Worm (Caenorhabditis elegans): ENCODE data around the gene srh-130.

Gene srh-130

ce11 chrV:5150880-5151279 lies at the start of gene srh-130:
Gene srh-130 (plus strand): TSS chrV:5151180.
- TF ChIP-seq unc-62 (GFP tag; optimal IDR thresholded peaks at IDR 0.05): no peak

DNA sequence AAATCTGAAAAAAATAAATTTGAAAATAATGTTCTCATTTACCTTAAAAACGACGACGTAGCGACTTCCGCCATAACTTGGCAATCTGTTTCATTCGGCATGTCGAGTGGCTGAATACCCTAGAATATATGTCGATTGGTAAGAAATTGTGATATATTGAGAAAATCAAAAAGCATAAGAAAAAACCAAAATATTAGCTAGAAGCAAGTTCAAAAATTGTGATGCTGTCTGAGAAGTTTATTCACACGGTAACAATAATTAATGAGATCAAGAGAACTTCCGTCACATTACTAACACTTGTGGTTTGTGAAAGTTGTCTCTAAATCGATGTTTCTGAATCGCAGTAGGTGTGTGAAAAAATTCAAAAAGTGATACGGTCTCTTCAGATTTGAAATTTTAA lies 49.0 kb upstream of the srh-130 start, which contains the start of gene srab-1:
Gene srab-1, minus strand, starts transcription at position 101 of the 400 bp plus-strand sequence.
- no peak for TF ChIP-seq unc-62 (GFP tag; optimal IDR thresholded peaks at IDR 0.05)

- no peak for TF ChIP-seq unc-62 (GFP tag; optimal IDR thresholded peaks at IDR 0.05)
These were observed 46.0 kb upstream of the srh-130 start, which contains the start of gene srab-2 for ce11 chrV:5104934-5105333. Gene srab-2 (minus strand): TSS chrV:5105034.

DNA sequence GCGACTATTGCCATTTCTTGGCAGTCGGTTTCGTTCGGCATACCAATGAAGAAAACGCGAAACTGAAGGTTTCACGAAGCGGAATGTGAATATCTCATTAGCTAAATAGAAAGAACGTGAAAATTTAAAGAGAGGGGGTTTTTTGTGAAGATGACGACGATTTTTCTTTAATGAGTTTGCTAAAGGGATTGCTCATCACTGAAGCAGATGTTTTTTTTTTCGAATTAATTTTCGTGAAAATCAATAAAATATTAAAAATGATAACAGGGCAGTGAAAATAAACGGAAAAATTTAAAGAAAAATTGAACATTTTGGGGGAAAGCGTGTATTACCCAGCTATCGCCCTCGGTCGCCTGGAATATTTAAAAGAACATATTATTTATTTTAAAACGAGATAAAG lies 43.2 kb upstream of the srh-130 start, which contains the start of gene srab-3:
Gene srab-3, minus strand, starts transcription at position 101 of the 400 bp plus-strand sequence.
- TF ChIP-seq unc-62 (GFP tag; optimal IDR thresholded peaks at IDR 0.05): no peak

- no peak for TF ChIP-seq unc-62 (GFP tag; optimal IDR thresholded peaks at IDR 0.05)
These were observed 40.3 kb upstream of the srh-130 start, which contains the start of gene ugt-63 for ce11 chrV:5110684-5111083. Gene ugt-63 (minus strand): TSS chrV:5110772.

ce11 chrV:5113654-5114053 lies 37.3 kb upstream of the srh-130 start, which contains the start of gene C04F5.8:
Gene C04F5.8 (minus strand): TSS chrV:5113754.
- TF ChIP-seq unc-62 (GFP tag; optimal IDR thresholded peaks at IDR 0.05): no peak

DNA sequence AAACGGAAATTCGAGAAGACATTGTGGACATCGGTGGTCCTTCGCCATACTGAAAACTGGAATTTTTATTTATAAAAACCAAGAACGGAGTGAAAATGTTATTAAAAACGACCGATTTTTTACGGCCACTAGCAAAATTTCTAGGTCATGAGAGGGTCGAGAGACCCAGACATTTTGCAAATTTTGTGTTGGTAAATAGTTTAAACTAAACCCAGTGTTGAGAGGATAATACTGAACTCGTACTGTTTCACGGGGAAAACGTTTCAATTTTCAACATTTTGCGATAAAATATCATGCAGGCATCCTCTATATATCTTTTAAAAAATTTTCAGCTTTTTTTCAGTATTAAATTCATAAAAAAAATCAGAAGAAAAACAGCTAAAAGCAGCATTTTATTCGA lies 31.9 kb upstream of the srh-130 start, which contains the start of gene C04F5.9:
Gene C04F5.9, minus strand, starts transcription at position 101 of the 400 bp plus-strand sequence.
- TF ChIP-seq unc-62 (GFP tag; optimal IDR thresholded peaks at IDR 0.05): no peak

DNA sequence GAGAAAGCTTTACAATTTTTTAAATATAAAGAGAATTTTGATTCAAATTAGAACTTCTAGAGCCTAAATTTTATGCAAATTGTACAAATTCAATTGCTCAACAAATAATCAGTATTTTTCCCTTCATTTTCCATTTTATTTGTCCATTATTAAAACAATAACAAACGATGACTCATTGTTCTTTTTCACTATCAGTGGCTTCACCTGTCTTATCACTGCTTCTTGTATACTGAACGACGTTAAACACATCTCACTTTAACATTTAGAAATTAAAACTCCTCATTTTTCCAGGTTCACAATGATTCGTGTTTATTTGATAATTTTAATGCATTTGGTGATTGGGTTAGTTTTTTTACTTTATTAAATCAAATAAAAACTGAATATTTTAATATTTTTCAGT lies 31.3 kb upstream of the srh-130 start, which contains the start of gene sid-1:
Gene sid-1, plus strand, starts transcription at position 292 of the 400 bp plus-strand sequence.
- no peak for TF ChIP-seq unc-62 (GFP tag; optimal IDR thresholded peaks at IDR 0.05)

DNA sequence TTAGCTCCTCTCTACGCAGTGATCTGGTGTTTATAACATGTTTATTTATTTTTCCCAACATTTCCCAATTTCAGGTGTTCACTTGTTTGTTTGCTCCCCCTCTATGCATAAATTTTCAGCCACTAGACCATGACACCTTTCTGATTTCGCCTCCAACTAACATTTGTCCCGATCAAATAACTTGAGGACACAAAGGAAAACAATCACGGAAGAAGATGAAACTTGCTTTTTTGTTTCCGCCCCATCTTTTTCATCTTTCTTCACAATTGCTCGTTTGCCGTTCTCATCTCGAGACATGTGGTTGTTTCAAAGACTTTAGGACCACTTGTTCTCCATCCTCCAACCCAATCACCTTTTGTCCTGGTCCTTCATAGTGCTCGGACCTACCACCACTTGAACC lies 24.2 kb upstream of the srh-130 start, which contains the start of gene F14F9.5:
Gene F14F9.5, plus strand, starts transcription at position 301 of the 400 bp plus-strand sequence.
- no peak for TF ChIP-seq unc-62 (GFP tag; optimal IDR thresholded peaks at IDR 0.05)

ce11 chrV:5130018-5130417 lies 21.0 kb upstream of the srh-130 start, which contains the start of gene F14F9.8:
Gene F14F9.8 (plus strand): TSS chrV:5130318.
- TF ChIP-seq unc-62 (GFP tag; optimal IDR thresholded peaks at IDR 0.05): no peak

- TF ChIP-seq unc-62 (GFP tag; optimal IDR thresholded peaks at IDR 0.05): no peak
These were observed 19.6 kb upstream of the srh-130 start for ce11 chrV:5131380-5131779.

DNA sequence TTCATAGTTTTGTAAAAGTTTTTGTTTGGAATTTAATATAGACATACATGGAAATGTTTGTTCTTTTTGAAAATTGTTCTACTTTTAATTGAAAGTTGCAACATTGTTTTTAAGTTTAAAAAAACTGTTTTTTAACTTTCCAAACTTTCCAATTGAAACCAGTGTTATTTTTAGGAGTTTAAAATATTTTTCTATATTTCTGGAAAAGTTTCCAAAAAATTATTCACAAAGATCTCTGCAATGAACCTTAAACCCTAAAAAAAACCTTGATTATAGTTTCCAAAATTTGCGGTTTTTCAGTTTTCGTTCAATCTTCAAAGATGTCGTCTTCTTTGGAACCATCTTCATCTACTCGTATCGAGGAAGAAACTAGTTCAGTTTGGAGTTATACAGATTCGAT lies 18.5 kb upstream of the srh-130 start, which contains the start of gene F14F9.4:
Gene F14F9.4, plus strand, starts transcription at position 301 of the 400 bp plus-strand sequence.
- TF ChIP-seq unc-62 (GFP tag; optimal IDR thresholded peaks at IDR 0.05): no peak

DNA sequence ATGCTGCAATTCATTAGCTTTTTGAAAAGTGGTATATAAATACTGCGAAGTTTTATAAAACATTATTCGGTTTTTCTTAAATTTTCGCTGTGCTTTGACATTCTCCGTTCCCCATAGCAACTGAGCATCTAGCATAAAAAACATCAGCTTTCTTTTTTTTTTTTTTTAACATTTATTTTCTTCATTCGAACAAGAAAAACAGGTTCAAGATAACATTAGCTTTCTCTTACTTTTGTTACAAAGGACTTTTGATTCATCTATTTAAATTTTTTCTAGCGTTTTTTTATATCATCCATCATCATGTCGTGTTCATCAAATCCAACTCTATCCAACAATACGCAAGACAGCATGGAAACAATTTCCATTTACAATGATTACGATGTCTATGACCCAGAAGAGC lies 13.1 kb upstream of the srh-130 start, which contains the start of gene F14F9.3:
Gene F14F9.3, plus strand, starts transcription at position 301 of the 400 bp plus-strand sequence.
- no peak for TF ChIP-seq unc-62 (GFP tag; optimal IDR thresholded peaks at IDR 0.05)

DNA sequence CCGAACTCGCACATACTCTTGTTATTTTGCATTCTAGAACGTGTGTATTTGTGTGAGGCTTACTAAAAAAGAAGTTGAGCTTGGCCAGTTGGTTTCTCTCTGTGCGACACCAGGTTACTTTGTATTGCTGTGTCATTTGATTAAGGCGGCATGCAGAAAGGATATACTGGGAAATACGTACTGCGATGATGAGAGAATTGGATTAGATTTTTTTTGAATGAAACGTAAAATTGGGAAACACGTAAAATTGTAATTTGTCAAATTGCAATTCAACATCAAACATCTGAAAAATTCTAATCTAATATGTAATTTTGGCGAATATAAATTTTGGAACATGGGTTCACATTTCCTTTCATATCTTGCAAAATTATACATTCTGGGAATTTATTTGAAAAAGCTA lies 7.2 kb upstream of the srh-130 start, which contains the start of gene srh-129:
Gene srh-129, minus strand, starts transcription at position 101 of the 400 bp plus-strand sequence.
- no peak for TF ChIP-seq unc-62 (GFP tag; optimal IDR thresholded peaks at IDR 0.05)

DNA sequence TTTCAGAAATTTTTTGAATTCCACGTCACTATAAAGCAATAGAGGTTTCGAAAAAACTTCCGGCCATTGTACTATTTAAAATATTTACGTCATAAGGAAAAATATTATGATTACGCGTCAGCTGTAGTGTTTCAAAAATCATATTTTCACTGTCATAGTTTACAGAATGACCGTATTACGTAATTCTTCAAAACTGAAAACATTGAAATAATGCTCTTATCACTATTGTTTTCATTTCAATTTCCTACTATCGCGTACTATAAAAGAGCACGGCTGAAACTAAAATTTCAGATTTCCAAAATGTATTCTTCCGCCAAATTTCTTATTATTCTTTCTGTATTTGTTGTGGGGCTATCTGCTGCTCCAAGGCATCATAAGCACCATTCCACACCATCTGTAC lies 6.4 kb upstream of the srh-130 start, which contains the start of gene F14F9.2:
Gene F14F9.2, plus strand, starts transcription at position 301 of the 400 bp plus-strand sequence.
- no peak for TF ChIP-seq unc-62 (GFP tag; optimal IDR thresholded peaks at IDR 0.05)

DNA sequence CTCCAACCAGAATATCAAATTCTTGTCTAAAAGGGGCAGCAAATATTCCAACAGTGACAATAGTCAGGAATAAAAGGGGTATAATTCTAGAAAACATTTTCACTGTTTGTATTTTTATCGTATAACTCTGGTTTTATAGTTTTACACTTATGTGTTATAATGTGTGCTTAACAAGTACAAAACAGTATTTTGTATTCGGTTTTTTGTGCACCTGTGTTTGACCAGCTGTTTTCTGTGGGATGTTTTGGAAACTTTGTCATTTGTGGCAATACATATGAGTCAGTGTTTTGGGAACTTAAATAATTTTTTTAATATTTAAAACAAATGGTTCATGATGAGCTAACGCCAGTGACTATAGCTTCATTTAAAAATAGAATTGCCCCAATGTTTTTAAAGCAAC lies 4.6 kb upstream of the srh-130 start, which contains the start of gene F14F9.6:
Gene F14F9.6, minus strand, starts transcription at position 101 of the 400 bp plus-strand sequence.
- no peak for TF ChIP-seq unc-62 (GFP tag; optimal IDR thresholded peaks at IDR 0.05)

DNA sequence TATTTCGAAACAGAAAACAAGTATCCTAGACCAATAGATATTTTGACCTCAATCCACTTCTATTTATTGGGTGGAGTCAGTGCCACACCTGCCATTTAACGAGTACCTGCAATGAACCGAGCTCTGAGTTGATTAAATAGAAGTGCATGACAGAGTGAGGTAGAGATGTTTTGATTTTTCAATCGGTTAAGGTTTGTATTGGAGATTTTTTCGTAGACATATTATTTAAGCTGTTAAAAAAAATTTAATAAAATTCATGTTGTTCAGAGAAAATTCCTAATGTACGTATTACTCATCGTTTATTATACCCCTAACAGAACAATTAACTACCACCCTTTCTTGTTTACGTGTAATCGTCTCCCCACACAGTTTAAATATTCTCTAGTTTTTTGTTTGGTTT lies 4.5 kb downstream of the srh-130 start, which contains the start of gene srx-38:
Gene srx-38, minus strand, starts transcription at position 101 of the 400 bp plus-strand sequence.
- no peak for TF ChIP-seq unc-62 (GFP tag; optimal IDR thresholded peaks at IDR 0.05)

All from whole organism, dauer.